Worm (Caenorhabditis elegans) whole organism, L2 larva: ENCODE data around the gene F53E2.2.
A peak's percentile ranks its signal among the peaks of the same experiment; 100 is the strongest.

Experiments
- C34F6.9 ChIP-seq: fragments of 150-350 bp; optimal IDR thresholded peaks from 2 replicates; lab custom pipeline; 2014; ENCODE audit warnings: missing biosample characterization, missing genetic modification characterization
- F13H6.1 ChIP-seq: sonication (generic microtip); optimal IDR thresholded peaks from 2 replicates; lab custom pipeline; 2016; ENCODE audit warnings: missing genetic modification characterization, missing compliant biosample characterization
- R02D3.7 ChIP-seq: fragments of 150-350 bp; optimal IDR thresholded peaks from 2 replicates; lab custom pipeline; 2014; ENCODE audit warnings: missing biosample characterization, missing genetic modification characterization
- Y55F3AM.14 ChIP-seq: fragments of 200-800 bp; sonication (Bioruptor generic); optimal IDR thresholded peaks from 2 replicates; lab custom pipeline; 2018; ENCODE audit warnings: mild to moderate bottlenecking, missing genetic modification characterization, missing compliant biosample characterization
- ZK546.5 ChIP-seq: sonication (generic microtip); optimal IDR thresholded peaks from 2 replicates; lab custom pipeline; 2017; ENCODE audit warnings: missing biosample characterization, missing genetic modification characterization
- alr-1 ChIP-seq: fragments of 150-350 bp; optimal IDR thresholded peaks from 2 replicates; lab custom pipeline; 2014; ENCODE audit warnings: missing biosample characterization, missing genetic modification characterization
- aly-2 ChIP-seq: fragments of 150-350 bp; optimal IDR thresholded peaks from 2 replicates; lab custom pipeline; 2014; ENCODE audit warnings: missing biosample characterization, missing genetic modification characterization
- ama-1 ChIP-seq: fragments of 150-350 bp; optimal IDR thresholded peaks from 2 replicates; lab custom pipeline; 2018; ENCODE audit warnings: inconsistent platforms
- blmp-1 ChIP-seq: sonication (generic microtip); optimal IDR thresholded peaks from 2 replicates; lab custom pipeline; 2017; ENCODE audit warnings: missing genetic modification characterization, mild to moderate bottlenecking, missing compliant biosample characterization, antibody characterized with exemption, moderate library complexity; ENCODE audit not compliant: insufficient read depth
- ceh-16 ChIP-seq: fragments of 150-350 bp; optimal IDR thresholded peaks from 2 replicates; lab custom pipeline; 2014; ENCODE audit warnings: missing biosample characterization, missing genetic modification characterization
- ceh-82 ChIP-seq: fragments of 150-350 bp; optimal IDR thresholded peaks from 2 replicates; lab custom pipeline; 2014; ENCODE audit warnings: missing biosample characterization, missing genetic modification characterization
- egl-27 ChIP-seq: sonication (generic microtip); optimal IDR thresholded peaks from 3 replicates; lab custom pipeline; 2017; ENCODE audit warnings: missing biosample characterization, missing genetic modification reagents, missing genetic modification characterization
- fos-1 ChIP-seq: fragments of 150-350 bp; optimal IDR thresholded peaks from 2 replicates; lab custom pipeline; 2014; ENCODE audit warnings: missing biosample characterization, missing genetic modification characterization
- gmeb-1 ChIP-seq: fragments of 150-350 bp; optimal IDR thresholded peaks from 2 replicates; lab custom pipeline; 2014; ENCODE audit warnings: missing biosample characterization, missing genetic modification characterization
- lin-11 ChIP-seq: fragments of 150-350 bp; sonication (generic microtip); optimal IDR thresholded peaks from 2 replicates; lab custom pipeline; 2014; ENCODE audit warnings: missing biosample characterization, missing genetic modification characterization, inconsistent platforms, mixed read lengths
- lin-13 ChIP-seq: fragments of 150-350 bp; optimal IDR thresholded peaks from 2 replicates; lab custom pipeline; 2014; ENCODE audit warnings: missing biosample characterization, missing genetic modification reagents, missing genetic modification characterization
- lin-39 ChIP-seq: fragments of 150-350 bp; optimal IDR thresholded peaks from 2 replicates; lab custom pipeline; 2014; ENCODE audit warnings: missing biosample characterization, missing genetic modification reagents, missing genetic modification characterization
- lsy-2 ChIP-seq, 2 experiments: fragments of 150-350 bp in 1 of 2; sonication (generic microtip) in 1 of 2; optimal IDR thresholded peaks; 2 replicates each; lab custom pipeline; 2014 to 2017; ENCODE audit warnings: missing biosample characterization in 2 of 2, missing genetic modification characterization in 2 of 2
- mbf-1 ChIP-seq: sonication (generic microtip); optimal IDR thresholded peaks from 2 replicates; lab custom pipeline; 2017; ENCODE audit warnings: missing biosample characterization, missing genetic modification characterization
- mdl-1 ChIP-seq, 2 experiments: fragments of 150-350 bp in 1 of 2; sonication (generic microtip) in 1 of 2; optimal IDR thresholded peaks; 2 replicates each; lab custom pipeline; 2017; ENCODE audit warnings: missing biosample characterization in 2 of 2, missing genetic modification characterization in 2 of 2
- nhr-10 ChIP-seq: sonication (generic microtip); optimal IDR thresholded peaks from 2 replicates; lab custom pipeline; 2017; ENCODE audit warnings: missing biosample characterization, missing genetic modification characterization
- nhr-11 ChIP-seq: fragments of 150-350 bp; optimal IDR thresholded peaks from 2 replicates; lab custom pipeline; 2014; ENCODE audit warnings: missing biosample characterization, missing genetic modification characterization
- nhr-12 ChIP-seq: fragments of 150-350 bp; optimal IDR thresholded peaks from 2 replicates; lab custom pipeline; 2014; ENCODE audit warnings: missing biosample characterization, missing genetic modification characterization
- nhr-129 ChIP-seq: fragments of 150-350 bp; optimal IDR thresholded peaks from 2 replicates; lab custom pipeline; 2014; ENCODE audit warnings: missing biosample characterization, missing genetic modification characterization
- nhr-21 ChIP-seq: fragments of 150-350 bp; optimal IDR thresholded peaks from 2 replicates; lab custom pipeline; 2014; ENCODE audit warnings: missing biosample characterization, missing genetic modification characterization
- nhr-23 ChIP-seq: fragments of 150-350 bp; optimal IDR thresholded peaks from 2 replicates; lab custom pipeline; 2014; ENCODE audit warnings: missing biosample characterization, missing genetic modification reagents, missing genetic modification characterization
- nhr-237 ChIP-seq: fragments of 150-350 bp; optimal IDR thresholded peaks from 2 replicates; lab custom pipeline; 2014; ENCODE audit warnings: missing biosample characterization, missing genetic modification characterization
- nhr-25 ChIP-seq: fragments of 150-350 bp; sonication (generic microtip); optimal IDR thresholded peaks from 3 replicates; lab custom pipeline; 2014; ENCODE audit warnings: missing biosample characterization, missing genetic modification characterization
- nhr-6 ChIP-seq: fragments of 150-350 bp; optimal IDR thresholded peaks from 2 replicates; lab custom pipeline; 2014; ENCODE audit warnings: missing biosample characterization, missing genetic modification characterization
- nhr-77 ChIP-seq: fragments of 150-350 bp; optimal IDR thresholded peaks from 2 replicates; lab custom pipeline; 2014; ENCODE audit warnings: missing biosample characterization, missing genetic modification characterization
- peb-1 ChIP-seq: fragments of 150-350 bp; optimal IDR thresholded peaks from 2 replicates; lab custom pipeline; 2014; ENCODE audit warnings: missing biosample characterization, missing genetic modification characterization
- sem-4 ChIP-seq: fragments of 150-350 bp; optimal IDR thresholded peaks from 2 replicates; lab custom pipeline; 2014; ENCODE audit warnings: missing biosample characterization, missing genetic modification reagents, missing genetic modification characterization
- skn-1 ChIP-seq: sonication (generic microtip); optimal IDR thresholded peaks from 2 replicates; lab custom pipeline; 2017; ENCODE audit warnings: missing biosample characterization, missing genetic modification characterization
- sma-3 ChIP-seq: sonication (generic microtip); optimal IDR thresholded peaks from 2 replicates; lab custom pipeline; 2016; ENCODE audit warnings: missing genetic modification reagents, missing genetic modification characterization, missing compliant biosample characterization
- sma-9 ChIP-seq, 2 experiments: fragments of 150-350 bp in 1 of 2; sonication (generic microtip) in 1 of 2; optimal IDR thresholded peaks; 2 replicates each; lab custom pipeline; 2014 to 2016; ENCODE audit warnings: missing genetic modification characterization in 2 of 2, mild to moderate bottlenecking in 1 of 2, missing biosample characterization in 1 of 2, missing compliant biosample characterization in 1 of 2, missing genetic modification reagents in 1 of 2, moderate library complexity in 1 of 2
- snpc-4 ChIP-seq: fragments of 150-350 bp; optimal IDR thresholded peaks from 2 replicates; lab custom pipeline; 2014; ENCODE audit warnings: missing biosample characterization, missing genetic modification characterization
- unc-55 ChIP-seq: fragments of 150-350 bp; sonication (generic microtip); optimal IDR thresholded peaks from 3 replicates; lab custom pipeline; 2014; ENCODE audit warnings: missing biosample characterization, missing genetic modification reagents, missing genetic modification characterization
- unc-62 ChIP-seq: fragments of 150-350 bp; optimal IDR thresholded peaks from 2 replicates; lab custom pipeline; 2014; ENCODE audit warnings: missing biosample characterization, missing genetic modification reagents, missing genetic modification characterization
- zag-1 ChIP-seq: fragments of 150-350 bp; optimal IDR thresholded peaks from 2 replicates; lab custom pipeline; 2014; ENCODE audit warnings: missing biosample characterization, missing genetic modification characterization
- ztf-1 ChIP-seq: fragments of 200-800 bp; sonication (Bioruptor generic); conservative IDR thresholded peaks from 2 replicates; pipeline ENCODE4 v1.3.6; 2022; ENCODE audit warnings: missing genetic modification characterization, missing compliant biosample characterization
- ztf-11 ChIP-seq: sonication (generic microtip); optimal IDR thresholded peaks from 2 replicates; lab custom pipeline; 2017; ENCODE audit warnings: missing biosample characterization, missing genetic modification characterization
- ztf-4 ChIP-seq: fragments of 150-350 bp; optimal IDR thresholded peaks from 2 replicates; lab custom pipeline; 2014; ENCODE audit warnings: missing biosample characterization, missing genetic modification characterization

The F53E2.2 gene

DNA sequence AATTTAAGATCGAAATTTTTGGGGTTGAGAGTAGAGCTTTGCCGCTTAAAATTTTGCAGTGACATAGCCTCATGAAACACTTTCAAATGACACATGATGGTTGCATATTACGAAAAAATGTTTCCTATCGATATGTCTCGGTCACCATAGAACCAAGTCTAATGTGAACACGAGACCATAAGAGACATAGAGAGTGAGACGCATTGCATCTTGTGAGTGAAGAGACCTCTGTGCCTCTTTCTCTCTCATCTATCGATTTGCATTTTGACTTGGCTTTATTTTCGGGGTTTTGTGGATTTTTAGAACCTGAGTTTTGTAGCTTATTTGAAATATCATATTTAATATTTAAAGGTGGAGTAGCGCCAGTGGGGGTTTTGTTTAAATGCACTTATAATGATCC lies 7.9 kb upstream of the F53E2.2 start:
- TF ChIP-seq nhr-129 (tag; lab: Kevin White, UChicago) (peak; percentile 75), snpc-4 (tag; lab: Kevin White, UChicago) (no peak), fos-1 (tag; lab: Kevin White, UChicago) (peak; percentile 11), lsy-2 (tag; optimal IDR thresholded peaks at IDR 0.05; lab: Kevin White, UChicago) (peak in 1 of 2 experiments; percentile 24), ama-1 (lab: Kevin White, UChicago) (no peak), sem-4 (tag; lab: Kevin White, UChicago) (no peak), zag-1 (no peak), aly-2 (no peak), skn-1 (peak; percentile 0), nhr-11 (tag; lab: Kevin White, UChicago) (no peak), nhr-77 (tag; lab: Kevin White, UChicago) (no peak), C34F6.9 (tag; lab: Kevin White, UChicago) (peak; percentile 57), blmp-1 (tag; lab: Kevin White, UChicago) (no peak), ztf-11 (tag; lab: Kevin White, UChicago) (no peak), ceh-16 (tag; lab: Kevin White, UChicago) (no peak), sma-9 (GFP tag; optimal IDR thresholded peaks at IDR 0.05; lab: Kevin White, UChicago) (peak; percentile 31), sma-9 (tag; optimal IDR thresholded peaks at IDR 0.05; lab: Kevin White, UChicago) (no peak), alr-1 (tag; lab: Kevin White, UChicago) (no peak), unc-55 (GFP tag; lab: Kevin White, UChicago) (peak; percentile 42)

- TF ChIP-seq ztf-1 (GFP tag; lab: Robert Waterston, UW) (no peak), nhr-237 (no peak), nhr-11 (tag; lab: Kevin White, UChicago) (no peak), egl-27 (tag; lab: Kevin White, UChicago) (no peak), fos-1 (tag; lab: Kevin White, UChicago) (no peak), R02D3.7 (tag; lab: Kevin White, UChicago) (no peak), ztf-11 (tag; lab: Kevin White, UChicago) (no peak), unc-55 (GFP tag; lab: Kevin White, UChicago) (no peak), ZK546.5 (tag; lab: Kevin White, UChicago) (no peak), zag-1 (no peak), nhr-21 (tag; lab: Kevin White, UChicago) (no peak)
Observed at ce11 chrV:1467444-1467843, 7.4 kb upstream of the F53E2.2 start, which contains the start of gene gid-8. Gene gid-8, plus strand, starts transcription at chrV:1467744.

DNA sequence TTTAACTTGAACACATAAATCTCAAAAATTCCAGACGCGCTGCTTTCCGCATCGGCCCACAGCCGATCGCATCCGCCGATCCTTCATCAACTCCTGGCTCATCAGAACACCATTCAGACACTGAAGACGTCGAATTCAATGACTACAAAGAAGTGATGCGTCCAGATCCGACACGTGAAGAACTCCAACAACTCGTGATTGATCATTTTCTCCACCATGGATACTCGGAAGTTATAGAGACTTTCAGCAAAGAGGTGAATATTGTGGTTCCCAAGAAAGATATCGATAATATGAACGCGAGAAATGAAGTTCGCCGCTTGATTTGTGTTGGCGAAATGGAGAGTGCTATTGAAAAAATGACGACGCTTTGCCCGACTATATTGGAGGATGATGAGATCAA lies 6.0 kb upstream of the F53E2.2 start:
- TF ChIP-seq nhr-237 (no peak), nhr-25 (no peak), mbf-1 (tag; lab: Kevin White, UChicago) (no peak), F13H6.1 (tag; lab: Kevin White, UChicago) (no peak)

- TF ChIP-seq lsy-2 (tag; optimal IDR thresholded peaks at IDR 0.05; lab: Kevin White, UChicago), result peak in 1 of 2 experiments; percentile 82
- no peak for TF ChIP-seq ceh-16 (tag; lab: Kevin White, UChicago)
- no peak for TF ChIP-seq snpc-4 (tag; lab: Kevin White, UChicago)
- TF ChIP-seq ceh-82 (tag; lab: Kevin White, UChicago), result no peak
- TF ChIP-seq nhr-25, result peak; percentile 74
- peak; percentile 63 for TF ChIP-seq fos-1 (tag; lab: Kevin White, UChicago)
- peak; percentile 86 for TF ChIP-seq skn-1
- TF ChIP-seq nhr-11 (tag; lab: Kevin White, UChicago), result no peak
- no peak for TF ChIP-seq nhr-12 (tag; lab: Kevin White, UChicago)
- peak in 1 of 2 experiments; percentile 10 for TF ChIP-seq mdl-1 (tag; optimal IDR thresholded peaks at IDR 0.05; lab: Kevin White, UChicago)
- peak; percentile 87 for TF ChIP-seq C34F6.9 (tag; lab: Kevin White, UChicago)
- no peak for TF ChIP-seq unc-62
- no peak for TF ChIP-seq nhr-237
- TF ChIP-seq unc-55 (GFP tag; lab: Kevin White, UChicago), result peak; percentile 96
- TF ChIP-seq nhr-6 (tag; lab: Kevin White, UChicago), result peak; percentile 50
- no peak for TF ChIP-seq nhr-77 (tag; lab: Kevin White, UChicago)
- peak; percentile 70 for TF ChIP-seq sma-3
- TF ChIP-seq nhr-23 (tag; lab: Kevin White, UChicago), result no peak
- peak; percentile 58 for TF ChIP-seq nhr-21 (tag; lab: Kevin White, UChicago)
- no peak for TF ChIP-seq lin-39
- no peak for TF ChIP-seq mbf-1 (tag; lab: Kevin White, UChicago)
- peak; percentile 32 for TF ChIP-seq ztf-4 (tag; lab: Kevin White, UChicago)
- no peak for TF ChIP-seq peb-1 (tag; lab: Kevin White, UChicago)
- no peak for TF ChIP-seq alr-1 (tag; lab: Kevin White, UChicago)
- TF ChIP-seq lin-13, result peak; percentile 87
- TF ChIP-seq ztf-11 (tag; lab: Kevin White, UChicago), result no peak
- TF ChIP-seq aly-2, result no peak
- TF ChIP-seq lin-11, result peak; percentile 14
- TF ChIP-seq gmeb-1, result peak; percentile 91
- no peak for TF ChIP-seq egl-27 (tag; lab: Kevin White, UChicago)
- no peak for TF ChIP-seq Y55F3AM.14
- no peak for TF ChIP-seq nhr-10 (tag; lab: Kevin White, UChicago)
Observed at ce11 chrV:1471078-1471969, 3.6 kb upstream of the F53E2.2 start.
